Fruit fly (Drosophila melanogaster): ENCODE data around the gene alph.
A peak's percentile ranks its signal among the peaks of the same experiment; 100 is the strongest.

Gene alph

dm6 chr3R:29562579-29562978, 29.1 kb upstream of the alph start:
- TF ChIP-seq Awh (GFP tag; IDR thresholded peaks at IDR 0.05) = peak; percentile 96
- no peak for TF ChIP-seq BEAF-32 (GFP tag; optimal IDR thresholded peaks at IDR 0.05)
- TF ChIP-seq ato (GFP tag; IDR thresholded peaks at IDR 0.05; ENCODE audit: partially characterized antibody) = no peak
- peak; percentile 76 for TF ChIP-seq abd-A (tag; optimal IDR thresholded peaks at IDR 0.05)
- TF ChIP-seq Trl (optimal IDR thresholded peaks at IDR 0.05) = no peak
- no peak for TF ChIP-seq Trl (GFP tag; optimal IDR thresholded peaks at IDR 0.05)
- peak; percentile 30; the same call in 1 of the 2 replicates for TF ChIP-seq vvl (GFP tag; IDR thresholded peaks at IDR 0.05)
- TF ChIP-seq gsb-n (tag; optimal IDR thresholded peaks at IDR 0.05) = peak; percentile 64

dm6 chr3R:29565744-29566143, 25.9 kb upstream of the alph start:
- TF ChIP-seq CG17359 (tag; optimal IDR thresholded peaks at IDR 0.05) = no peak
- TF ChIP-seq chinmo (GFP tag; IDR thresholded peaks at IDR 0.05; ENCODE audit: partially characterized antibody) = 0 out of 4 replicates have a peak, but pooled peaks have one; percentile 32
- peak; percentile 37 for TF ChIP-seq CG10543 (GFP tag; optimal IDR thresholded peaks at IDR 0.05)
- peak; percentile 12 for TF ChIP-seq CG34376 (GFP tag; optimal IDR thresholded peaks at IDR 0.05)
- TF ChIP-seq mirr (GFP tag; optimal IDR thresholded peaks at IDR 0.05) = peak; percentile 25
- peak; percentile 62 for TF ChIP-seq sug (tag; optimal IDR thresholded peaks at IDR 0.05)
- no peak for TF ChIP-seq Hr3 (GFP tag; optimal IDR thresholded peaks at IDR 0.05)
- TF ChIP-seq abd-A (tag; optimal IDR thresholded peaks at IDR 0.05) = peak; percentile 71
- peak; percentile 35 for TF ChIP-seq lab (GFP tag; optimal IDR thresholded peaks at IDR 0.05)

dm6 chr3R:29566997-29567670, 24.5 kb upstream of the alph start:
- TF ChIP-seq CG11504 (tag; optimal IDR thresholded peaks at IDR 0.05) = peak; percentile 71
- no peak for TF ChIP-seq fru (optimal IDR thresholded peaks at IDR 0.05)
- TF ChIP-seq sob (GFP tag; IDR thresholded peaks at IDR 0.05) = peak; percentile 48; the same call in 1 of the 2 replicates
- TF ChIP-seq en (GFP tag; optimal IDR thresholded peaks at IDR 0.05) = peak; percentile 20
- peak; percentile 91 for TF ChIP-seq ci (GFP tag; IDR thresholded peaks at IDR 0.05)
- peak; percentile 68 for TF ChIP-seq CG32772 (GFP tag; IDR thresholded peaks at IDR 0.05)
- TF ChIP-seq so (GFP tag; IDR thresholded peaks at IDR 0.05) = peak; percentile 66; the same call in 2 of the 3 replicates
- TF ChIP-seq ato (GFP tag; IDR thresholded peaks at IDR 0.05; ENCODE audit: partially characterized antibody) = no peak
- no peak for TF ChIP-seq amos (GFP tag; IDR thresholded peaks at IDR 0.05; ENCODE audit: partially characterized antibody)
- no peak for TF ChIP-seq grn (GFP tag; optimal IDR thresholded peaks at IDR 0.05)
- TF ChIP-seq CG34422 (GFP tag; IDR thresholded peaks at IDR 0.05) = peak; percentile 72; the same call in 2 of the 3 replicates
- TF ChIP-seq Med (GFP tag) = peak; percentile 94
- TF ChIP-seq CG2889 (GFP tag; IDR thresholded peaks at IDR 0.05) = peak; percentile 53; the same call in 2 of the 3 replicates
- no peak for TF ChIP-seq sr (GFP tag; IDR thresholded peaks at IDR 0.05)
- peak; percentile 1 for TF ChIP-seq CG7786 (GFP tag; optimal IDR thresholded peaks at IDR 0.05)
- TF ChIP-seq CG2120 (GFP tag; optimal IDR thresholded peaks at IDR 0.05) = peak; percentile 34
- TF ChIP-seq CG10267 (tag; optimal IDR thresholded peaks at IDR 0.05) = peak; percentile 66
- peak; percentile 80 for TF ChIP-seq gem (tag; optimal IDR thresholded peaks at IDR 0.05)
- no peak for TF ChIP-seq CG12104 (GFP tag; optimal IDR thresholded peaks at IDR 0.05)
- TF ChIP-seq nerfin-1 (tag; optimal IDR thresholded peaks at IDR 0.05) = peak; percentile 56
- TF ChIP-seq ind (GFP tag; optimal IDR thresholded peaks at IDR 0.05) = peak; percentile 61
- TF ChIP-seq CG13296 (GFP tag; optimal IDR thresholded peaks at IDR 0.05) = peak; percentile 11
- TF ChIP-seq CG14860 (GFP tag; IDR thresholded peaks at IDR 0.05; ENCODE audit: partially characterized antibody) = no peak
- 0 out of 4 replicates have a peak, but pooled peaks have one; percentile 31 for TF ChIP-seq chinmo (GFP tag; IDR thresholded peaks at IDR 0.05; ENCODE audit: partially characterized antibody)
- peak; percentile 58; the same call in 1 of the 2 replicates for TF ChIP-seq ranshi (GFP tag; IDR thresholded peaks at IDR 0.05)
- TF ChIP-seq slbo (GFP tag; IDR thresholded peaks at IDR 0.05) = peak; percentile 68
- TF ChIP-seq Ptx1 (GFP tag; IDR thresholded peaks at IDR 0.05) = peak; percentile 61
- no peak for TF ChIP-seq tll (GFP tag; optimal IDR thresholded peaks at IDR 0.05)
- TF ChIP-seq Dip2 (GFP tag; IDR thresholded peaks at IDR 0.05) = no peak
- peak; percentile 45 for TF ChIP-seq btn (GFP tag; optimal IDR thresholded peaks at IDR 0.05)
- 0 out of 2 replicates have a peak, but pooled peaks have one; percentile 29 for TF ChIP-seq danr (GFP tag; IDR thresholded peaks at IDR 0.05)
- peak; percentile 69 for TF ChIP-seq croc (GFP tag; conservative IDR thresholded peaks at IDR 0.05)

Measured in whole organism, embryonic.